Worm (Caenorhabditis elegans): Measurements from ENCODE around the gene athp-1.

- TF ChIP-seq nhr-11 (tag; optimal IDR thresholded peaks at IDR 0.05): no peak
- TF ChIP-seq ama-1 (optimal IDR thresholded peaks at IDR 0.05): no peak
- TF ChIP-seq unc-39 (tag; optimal IDR thresholded peaks at IDR 0.05): no peak
- no peak for TF ChIP-seq nhr-25 (tag; optimal IDR thresholded peaks at IDR 0.05)
- TF ChIP-seq lin-39 (tag; optimal IDR thresholded peaks at IDR 0.05): no peak
- TF ChIP-seq nhr-237 (tag; optimal IDR thresholded peaks at IDR 0.05): no peak
- TF ChIP-seq peb-1 (tag; optimal IDR thresholded peaks at IDR 0.05): no peak
- TF ChIP-seq ztf-1 (GFP tag; conservative IDR thresholded peaks at IDR 0.05): no peak
- no peak for TF ChIP-seq ztf-4 (tag; optimal IDR thresholded peaks at IDR 0.05)
- TF ChIP-seq elt-1 (tag; optimal IDR thresholded peaks at IDR 0.05): no peak
These were observed 23.6 kb upstream of the athp-1 start, which contains the start of gene oxi-1 for ce11 chrIII:10857984-10858383.
